Worm (Caenorhabditis elegans) whole organism, young adult: ENCODE results near the gene npp-21.
A peak's percentile ranks its signal among the peaks of the same experiment; 100 is the strongest.

Experiments used
- B0019.2 ChIP-seq: fragments of 200-800 bp; sonication (Bioruptor generic); conservative IDR thresholded peaks from 2 replicates; pipeline ENCODE4 v1.3.6; 2022; ENCODE audit warnings: missing genetic modification reagents, missing genetic modification characterization, missing compliant biosample characterization
- C17E4.6 ChIP-seq: fragments of 200-800 bp; sonication (Bioruptor generic); IDR thresholded peaks from 2 replicates; pipeline ENCODE4 v1.3.6; 2022; ENCODE audit warnings: missing genetic modification reagents, missing genetic modification characterization, missing compliant biosample characterization
- F37B4.10 ChIP-seq: fragments of 200-800 bp; sonication (Bioruptor generic); IDR thresholded peaks from 2 replicates; pipeline ENCODE4 v1.3.6; 2022; ENCODE audit warnings: missing genetic modification characterization, missing compliant biosample characterization
- T26A5.8 ChIP-seq: sonication (generic microtip); optimal IDR thresholded peaks from 2 replicates; lab custom pipeline; 2016; ENCODE audit warnings: missing genetic modification characterization, missing compliant biosample characterization
- Y67H2A.10 ChIP-seq: fragments of 200-800 bp; sonication (Bioruptor generic); conservative IDR thresholded peaks from 2 replicates; pipeline ENCODE4 v1.3.6; 2022; ENCODE audit warnings: missing genetic modification reagents, missing genetic modification characterization, missing compliant biosample characterization
- Y95B8A.8 ChIP-seq: fragments of 200-800 bp; sonication (Bioruptor generic); IDR thresholded peaks from 2 replicates; pipeline ENCODE4 v1.3.6; 2022; ENCODE audit warnings: missing genetic modification reagents, missing genetic modification characterization, missing compliant biosample characterization
- ZK185.1 ChIP-seq: sonication (generic microtip); optimal IDR thresholded peaks from 2 replicates; lab custom pipeline; 2016; ENCODE audit warnings: mild to moderate bottlenecking, missing genetic modification characterization, missing compliant biosample characterization; ENCODE audit not compliant: poor library complexity, severe bottlenecking
- akir-1 ChIP-seq: fragments of 200-800 bp; sonication (Bioruptor generic); optimal IDR thresholded peaks from 2 replicates; lab custom pipeline; 2018; ENCODE audit warnings: mild to moderate bottlenecking, missing genetic modification characterization, moderate library complexity, missing compliant biosample characterization
- aptf-3 ChIP-seq: fragments of 200-800 bp; sonication (Bioruptor generic); IDR thresholded peaks from 2 replicates; pipeline ENCODE4 v1.3.6; 2022; ENCODE audit warnings: missing genetic modification characterization, missing compliant biosample characterization
- attf-3 ChIP-seq: fragments of 200-800 bp; sonication (Bioruptor generic); conservative IDR thresholded peaks from 2 replicates; pipeline ENCODE4 v1.3.6; 2022; ENCODE audit warnings: missing genetic modification reagents, missing genetic modification characterization, missing compliant biosample characterization
- attf-5 ChIP-seq: fragments of 200-800 bp; sonication (Bioruptor generic); optimal IDR thresholded peaks from 2 replicates; lab custom pipeline; 2018; ENCODE audit warnings: mild to moderate bottlenecking, missing genetic modification characterization, missing compliant biosample characterization
- cebp-1 ChIP-seq, 2 experiments: fragments of 200-800 bp in 1 of 2; sonication (Bioruptor generic) in 1 of 2; sonication (generic microtip) in 1 of 2; IDR thresholded peaks in 1 of 2; optimal IDR thresholded peaks in 1 of 2; 2 replicates each; pipeline versions ENCODE4 v1.3.6 to Lab custom; 2017 to 2022; ENCODE audit warnings: missing compliant biosample characterization in 2 of 2, missing genetic modification characterization in 2 of 2, mild to moderate bottlenecking in 1 of 2, missing genetic modification reagents in 1 of 2, moderate library complexity in 1 of 2
- cebp-2 ChIP-seq: fragments of 200-800 bp; sonication (Bioruptor generic); IDR thresholded peaks from 2 replicates; pipeline ENCODE4 v1.3.6; 2022; ENCODE audit warnings: missing genetic modification characterization, missing compliant biosample characterization
- ceh-58 ChIP-seq: fragments of 200-800 bp; sonication (Bioruptor generic); IDR thresholded peaks from 2 replicates; pipeline ENCODE4 v1.3.6; 2022; ENCODE audit warnings: missing genetic modification characterization, missing compliant biosample characterization
- die-1 ChIP-seq: sonication (generic microtip); optimal IDR thresholded peaks from 2 replicates; lab custom pipeline; 2016; ENCODE audit warnings: missing genotype, mild to moderate bottlenecking, missing genetic modification characterization, missing compliant biosample characterization
- dox-1 ChIP-seq: fragments of 200-800 bp; sonication (Bioruptor generic); IDR thresholded peaks from 2 replicates; pipeline ENCODE4 v1.3.6; 2022; ENCODE audit warnings: missing genetic modification reagents, missing genetic modification characterization, missing compliant biosample characterization
- dpl-1 ChIP-seq: fragments of 150-350 bp; optimal IDR thresholded peaks from 2 replicates; lab custom pipeline; 2014; ENCODE audit warnings: missing biosample characterization, missing genetic modification reagents, missing genetic modification characterization
- egl-44 ChIP-seq: fragments of 200-800 bp; sonication (Bioruptor generic); IDR thresholded peaks from 2 replicates; pipeline ENCODE4 v1.3.6; 2022; ENCODE audit warnings: missing genetic modification reagents, missing genetic modification characterization, missing compliant biosample characterization
- fkh-3 ChIP-seq: sonication (generic microtip); optimal IDR thresholded peaks from 2 replicates; lab custom pipeline; 2016; ENCODE audit warnings: mild to moderate bottlenecking, missing genetic modification characterization, missing compliant biosample characterization
- hlh-26 ChIP-seq: fragments of 200-800 bp; sonication (Bioruptor generic); conservative IDR thresholded peaks from 2 replicates; pipeline ENCODE4 v1.3.6; 2022; ENCODE audit warnings: missing genetic modification reagents, missing genetic modification characterization, missing compliant biosample characterization
- hmg-1.2 ChIP-seq: fragments of 200-800 bp; sonication (Bioruptor generic); IDR thresholded peaks from 2 replicates; pipeline ENCODE4 v1.3.6; 2022; ENCODE audit warnings: missing genetic modification reagents, missing genetic modification characterization, missing compliant biosample characterization
- let-526 ChIP-seq: fragments of 200-800 bp; sonication (Bioruptor generic); IDR thresholded peaks from 2 replicates; pipeline ENCODE4 v1.3.6; 2022; ENCODE audit warnings: missing genetic modification reagents, missing genetic modification characterization, missing compliant biosample characterization
- lin-26 ChIP-seq: fragments of 200-800 bp; sonication (Bioruptor generic); IDR thresholded peaks from 2 replicates; pipeline ENCODE4 v1.3.6; 2022; ENCODE audit warnings: missing genetic modification reagents, missing genetic modification characterization, missing compliant biosample characterization
- lsl-1 ChIP-seq: fragments of 200-800 bp; sonication (Bioruptor generic); optimal IDR thresholded peaks from 2 replicates; lab custom pipeline; 2018; ENCODE audit warnings: mild to moderate bottlenecking, missing genetic modification characterization, moderate library complexity, missing compliant biosample characterization
- lsy-27 ChIP-seq: sonication (generic microtip); optimal IDR thresholded peaks from 2 replicates; lab custom pipeline; 2017; ENCODE audit warnings: missing genetic modification characterization, mild to moderate bottlenecking, missing compliant biosample characterization, antibody characterized with exemption, missing genotype, borderline replicate concordance; ENCODE audit not compliant: insufficient read depth
- madf-6 ChIP-seq: fragments of 200-800 bp; sonication (Bioruptor generic); IDR thresholded peaks from 2 replicates; pipeline ENCODE4 v1.3.6; 2022; ENCODE audit warnings: missing genetic modification reagents, missing genetic modification characterization, missing compliant biosample characterization
- madf-8 ChIP-seq: fragments of 200-800 bp; sonication (Bioruptor generic); conservative IDR thresholded peaks from 2 replicates; pipeline ENCODE4 v1.3.6; 2022; ENCODE audit warnings: missing genetic modification reagents, missing genetic modification characterization, missing compliant biosample characterization
- mcd-1 ChIP-seq: fragments of 200-800 bp; sonication (Bioruptor generic); IDR thresholded peaks from 2 replicates; pipeline ENCODE4 v1.3.6; 2022; ENCODE audit warnings: missing genetic modification reagents, missing genetic modification characterization, missing compliant biosample characterization
- mes-4 ChIP-seq: sonication (generic microtip); optimal IDR thresholded peaks from 2 replicates; lab custom pipeline; 2016; ENCODE audit warnings: missing genotype, missing genetic modification characterization, missing compliant biosample characterization
- nfyb-1 ChIP-seq: fragments of 200-800 bp; sonication (Bioruptor generic); IDR thresholded peaks from 2 replicates; pipeline ENCODE4 v1.3.6; 2022; ENCODE audit warnings: missing genetic modification reagents, missing genetic modification characterization, missing compliant biosample characterization
- nhr-80 ChIP-seq: sonication (generic microtip); optimal IDR thresholded peaks from 2 replicates; lab custom pipeline; 2016; ENCODE audit warnings: missing genetic modification characterization, missing compliant biosample characterization
- rcor-1 ChIP-seq: fragments of 200-800 bp; sonication (Bioruptor generic); IDR thresholded peaks from 2 replicates; pipeline ENCODE4 v1.3.6; 2022; ENCODE audit warnings: missing genetic modification reagents, missing genetic modification characterization, missing compliant biosample characterization
- repo-1 ChIP-seq: sonication (generic microtip); optimal IDR thresholded peaks from 2 replicates; lab custom pipeline; 2017; ENCODE audit warnings: mild to moderate bottlenecking, missing genetic modification characterization, missing compliant biosample characterization
- tbp1 ChIP-seq: fragments of 200-800 bp; sonication (Bioruptor generic); optimal IDR thresholded peaks from 2 replicates; lab custom pipeline; 2018; ENCODE audit warnings: mild to moderate bottlenecking, missing genetic modification characterization, missing compliant biosample characterization
- tlf-1 ChIP-seq: fragments of 200-800 bp; sonication (Bioruptor generic); optimal IDR thresholded peaks from 2 replicates; lab custom pipeline; 2018; ENCODE audit warnings: mild to moderate bottlenecking, missing genetic modification characterization, missing compliant biosample characterization
- zfh-2 ChIP-seq: fragments of 200-800 bp; sonication (Bioruptor generic); conservative IDR thresholded peaks from 2 replicates; pipeline ENCODE4 v1.3.6; 2022; ENCODE audit warnings: missing genetic modification reagents, missing genetic modification characterization, missing compliant biosample characterization

npp-21 gene

DNA sequence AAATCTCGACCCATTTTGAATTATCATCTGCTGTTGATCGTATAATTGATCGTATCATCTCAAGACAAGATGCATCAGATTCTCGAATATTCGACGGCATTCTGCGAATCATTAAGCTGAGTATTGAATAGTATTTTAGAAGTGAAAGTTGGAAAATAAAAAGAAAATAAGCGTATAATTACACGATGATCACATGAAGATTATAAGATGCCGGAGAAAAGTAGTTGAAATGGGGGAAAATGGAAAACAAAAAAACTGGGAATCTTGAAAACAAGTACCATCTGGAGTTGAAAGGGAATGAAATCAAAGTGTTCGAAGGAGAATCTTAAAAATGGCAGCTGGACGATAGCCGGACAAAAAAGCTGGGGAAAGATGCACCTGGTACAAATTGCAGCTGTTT lies 21.0 kb downstream of the npp-21 start, which contains the start of gene R07G3.8:
TSS of gene R07G3.8 (minus strand) at position 101 of the 400 bp plus-strand sequence.
- TF ChIP-seq dpl-1 (GFP tag; lab: Kevin White, UChicago) (no peak), B0019.2 (GFP tag; lab: Robert Waterston, UW) (no peak)
- TF ChIP-seq, all 124 proteins: peak for 0

DNA sequence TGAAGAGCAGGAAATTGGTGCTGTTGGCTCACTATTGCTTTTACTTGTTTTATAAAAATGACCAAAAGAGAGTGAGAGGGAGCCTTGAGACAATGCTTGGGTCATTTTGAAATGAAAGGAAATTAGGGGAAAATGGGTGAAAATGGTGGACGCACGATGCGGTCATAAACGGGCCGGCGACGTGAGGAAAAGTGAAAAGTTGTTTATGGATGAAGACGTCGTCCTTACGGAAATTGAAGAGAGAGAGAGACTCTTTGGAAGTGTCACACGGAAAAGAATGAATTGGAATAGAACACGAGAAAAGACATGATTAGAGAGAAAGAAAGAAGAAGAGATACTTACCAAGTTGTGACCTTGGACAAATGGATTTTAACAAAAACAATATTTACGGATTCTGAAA lies 22.1 kb downstream of the npp-21 start:
- TF ChIP-seq rcor-1 (GFP tag; lab: Robert Waterston, UW) = no peak
- TF ChIP-seq aptf-3 (GFP tag; lab: Robert Waterston, UW) = no peak
- no peak for TF ChIP-seq tlf-1 (GFP tag; lab: Kevin White, UChicago)
- TF ChIP-seq attf-3 (GFP tag; lab: Robert Waterston, UW) = no peak
- TF ChIP-seq hmg-1.2 (GFP tag; lab: Robert Waterston, UW) = no peak
- TF ChIP-seq ceh-58 = no peak
- no peak for TF ChIP-seq lsl-1 (GFP tag; lab: Kevin White, UChicago)

DNA sequence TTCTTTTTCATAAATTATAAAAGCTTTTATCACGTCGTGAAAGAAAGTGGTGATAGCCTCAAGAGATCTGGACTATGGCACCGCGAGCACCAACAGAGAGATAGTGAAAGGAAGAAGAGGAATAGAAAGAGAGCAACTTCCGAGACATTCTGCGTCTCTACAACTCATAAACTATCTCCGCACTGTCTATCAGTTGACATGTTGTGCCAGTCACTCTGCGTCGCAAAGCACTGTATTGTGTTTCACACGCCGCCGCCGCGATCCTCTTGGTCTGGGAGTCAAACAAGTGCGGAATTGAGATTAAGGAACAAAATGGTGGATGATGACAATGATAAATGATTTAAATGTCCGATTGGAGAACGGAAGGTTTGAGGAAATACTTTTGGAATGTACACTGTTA lies 24.0 kb downstream of the npp-21 start:
- TF ChIP-seq zfh-2 (GFP tag; lab: Robert Waterston, UW) (peak; percentile 40; the same call in 1 of the 2 replicates), hlh-26 (GFP tag; lab: Robert Waterston, UW) (no peak), attf-5 (GFP tag; lab: Kevin White, UChicago) (peak; percentile 18), nfyb-1 (GFP tag; lab: Robert Waterston, UW) (0 out of 2 replicates have a peak, but pooled peaks have one; percentile 26), hmg-1.2 (GFP tag; lab: Robert Waterston, UW) (peak; percentile 64; the same call in 1 of the 2 replicates), mes-4 (no peak), dox-1 (GFP tag; lab: Robert Waterston, UW) (peak; percentile 7; the same call in 1 of the 2 replicates), C17E4.6 (no peak), nhr-80 (tag; lab: Kevin White, UChicago) (peak; percentile 77), repo-1 (tag; lab: Kevin White, UChicago) (no peak), tbp1 (no peak)

DNA sequence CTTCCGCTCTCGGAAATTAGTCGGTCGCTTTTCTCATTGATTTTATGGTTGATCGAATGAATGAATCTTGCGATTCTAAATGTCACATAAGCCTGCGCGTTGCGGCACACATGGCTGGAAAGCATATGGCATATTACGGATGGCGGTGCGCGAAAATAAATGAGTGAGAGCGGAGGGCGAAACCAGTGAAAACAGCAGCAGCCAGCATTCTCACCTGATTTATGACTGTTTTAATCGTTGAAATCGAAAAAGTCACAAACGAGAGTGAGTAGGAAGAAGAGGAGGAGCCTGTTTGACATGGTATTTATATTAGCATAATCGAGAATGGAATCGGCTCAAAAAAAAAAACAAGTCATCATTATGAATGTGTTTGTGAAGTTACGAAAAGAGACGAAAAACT lies 24.8 kb downstream of the npp-21 start:
- TF ChIP-seq dox-1 (GFP tag; lab: Robert Waterston, UW) = 0 out of 2 replicates have a peak, but pooled peaks have one; percentile 3
- TF ChIP-seq Y95B8A.8 (GFP tag; lab: Robert Waterston, UW) = no peak

DNA sequence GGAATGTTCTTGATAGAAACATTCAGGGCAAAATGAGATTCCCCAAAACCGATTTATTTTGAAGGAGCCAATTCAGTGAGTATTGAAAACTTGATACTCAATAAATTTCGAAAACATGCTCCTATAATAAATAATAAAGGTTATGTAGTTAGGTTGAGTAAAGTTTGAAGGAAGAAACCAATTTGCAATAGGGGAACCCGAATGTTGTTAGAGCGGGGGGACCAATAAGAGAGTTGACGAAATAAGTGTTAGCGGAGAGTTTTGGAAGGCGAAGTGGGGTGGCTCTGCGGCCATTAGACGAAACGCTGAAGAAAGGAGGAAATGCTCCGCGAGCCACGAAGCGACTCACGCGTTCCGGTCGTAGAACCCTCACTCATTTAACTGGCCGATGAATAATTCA lies 25.5 kb downstream of the npp-21 start:
- 0 out of 2 replicates have a peak, but pooled peaks have one; percentile 18 for TF ChIP-seq lin-26
- peak; percentile 41; the same call in 1 of the 2 replicates for TF ChIP-seq zfh-2 (GFP tag; lab: Robert Waterston, UW)
- no peak for TF ChIP-seq madf-6 (GFP tag; lab: Robert Waterston, UW)

DNA sequence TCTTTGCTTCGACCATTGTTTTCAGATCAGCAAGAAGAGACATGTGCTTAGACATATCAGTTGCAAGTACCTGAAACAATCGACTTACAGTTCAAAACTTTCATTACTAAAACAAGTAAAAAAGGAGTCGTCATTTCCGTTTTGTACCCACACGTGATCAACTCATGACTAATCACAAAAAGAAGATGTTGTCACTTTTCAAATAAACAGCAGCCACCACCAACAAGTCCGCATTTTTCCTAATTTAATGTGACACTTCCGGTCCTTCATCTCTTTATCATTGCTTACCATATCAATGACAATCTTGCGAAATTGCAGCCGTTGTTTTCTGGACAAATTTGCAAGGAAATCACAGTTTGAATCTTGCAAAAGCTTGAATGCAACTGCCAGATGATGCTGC lies 29.2 kb downstream of the npp-21 start:
- TF ChIP-seq ZK185.1 (tag; lab: Kevin White, UChicago) (no peak), cebp-1 (GFP tag; IDR thresholded peaks at IDR 0.05; lab: Robert Waterston, UW) (no peak), cebp-1 (tag; optimal IDR thresholded peaks at IDR 0.05; lab: Kevin White, UChicago) (peak; percentile 46)

DNA sequence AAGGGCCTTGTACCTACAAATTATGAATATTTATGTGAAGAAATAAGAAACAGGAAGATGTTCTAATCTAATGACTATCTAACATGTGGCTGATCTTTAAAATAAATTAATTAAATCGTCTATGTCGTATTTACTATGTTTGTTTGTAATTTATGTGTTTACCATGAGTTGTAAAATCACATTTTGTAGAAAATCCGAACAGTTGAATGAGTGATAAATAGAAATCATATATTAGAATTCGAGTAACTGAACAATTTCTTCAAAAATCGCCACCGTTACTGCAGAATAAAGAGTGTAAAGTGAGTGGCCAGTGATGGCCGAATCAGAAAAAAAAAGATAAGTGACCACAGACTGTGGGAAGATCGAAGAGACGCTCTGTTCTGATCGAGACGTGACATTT lies 30.6 kb downstream of the npp-21 start:
- no peak for TF ChIP-seq nfyb-1 (GFP tag; lab: Robert Waterston, UW)
- no peak for TF ChIP-seq die-1
- no peak for TF ChIP-seq hmg-1.2 (GFP tag; lab: Robert Waterston, UW)
- no peak for TF ChIP-seq tlf-1 (GFP tag; lab: Kevin White, UChicago)
- no peak for TF ChIP-seq ceh-58
- no peak for TF ChIP-seq Y67H2A.10 (GFP tag; lab: Robert Waterston, UW)
- TF ChIP-seq hlh-26 (GFP tag; lab: Robert Waterston, UW) = no peak
- TF ChIP-seq T26A5.8 = no peak
- no peak for TF ChIP-seq lsy-27
- TF ChIP-seq madf-8 (GFP tag; lab: Robert Waterston, UW) = no peak
- TF ChIP-seq F37B4.10 = no peak
- TF ChIP-seq egl-44 (GFP tag; lab: Robert Waterston, UW) = no peak
- no peak for TF ChIP-seq cebp-2 (GFP tag; lab: Robert Waterston, UW)
- TF ChIP-seq nhr-80 (tag; lab: Kevin White, UChicago) = no peak
- no peak for TF ChIP-seq mcd-1
- no peak for TF ChIP-seq fkh-3 (tag; lab: Kevin White, UChicago)
- TF ChIP-seq cebp-1 (GFP tag; IDR thresholded peaks at IDR 0.05; lab: Robert Waterston, UW) = no peak
- TF ChIP-seq cebp-1 (tag; optimal IDR thresholded peaks at IDR 0.05; lab: Kevin White, UChicago) = no peak
- no peak for TF ChIP-seq let-526 (GFP tag; lab: Robert Waterston, UW)
- TF ChIP-seq akir-1 = no peak
